Worm (Caenorhabditis elegans) whole organism, L1 larva: ENCODE data around the gene R09H10.6.

Experiments
- C04F5.9 ChIP-seq: sonication (generic microtip); optimal IDR thresholded peaks from 2 replicates; lab custom pipeline; 2016; ENCODE audit warnings: missing genetic modification characterization, missing compliant biosample characterization
- F16B12.6 ChIP-seq: fragments of 150-350 bp; optimal IDR thresholded peaks from 2 replicates; lab custom pipeline; 2014; ENCODE audit warnings: missing biosample characterization, missing genetic modification characterization
- Y116A8C.19 ChIP-seq: sonication (generic microtip); optimal IDR thresholded peaks from 2 replicates; lab custom pipeline; 2016; ENCODE audit warnings: missing compliant biosample characterization, missing genetic modification characterization, borderline replicate concordance
- ama-1 ChIP-seq: fragments of 150-350 bp; optimal IDR thresholded peaks from 2 replicates; lab custom pipeline; 2014
- ceh-88 ChIP-seq: fragments of 200-800 bp; sonication (Bioruptor generic); IDR thresholded peaks from 2 replicates; pipeline ENCODE4 v1.3.6; 2022; ENCODE audit warnings: missing genetic modification characterization, missing compliant biosample characterization
- ces-1 ChIP-seq: fragments of 150-350 bp; optimal IDR thresholded peaks from 2 replicates; lab custom pipeline; 2014; ENCODE audit warnings: missing biosample characterization, missing genetic modification reagents, missing genetic modification characterization
- efl-3 ChIP-seq: fragments of 200-800 bp; sonication (Bioruptor generic); optimal IDR thresholded peaks from 2 replicates; lab custom pipeline; 2018; ENCODE audit warnings: mild to moderate bottlenecking, missing genetic modification characterization, missing compliant biosample characterization
- elt-2 ChIP-seq: sonication (generic microtip); optimal IDR thresholded peaks from 2 replicates; lab custom pipeline; 2016; ENCODE audit warnings: missing genetic modification characterization, mild to moderate bottlenecking, inconsistent platforms, missing compliant biosample characterization, missing genetic modification reagents
- elt-3 ChIP-seq, 6 experiments: fragments of 150-350 bp in 1 of 6; sonication (generic microtip); optimal IDR thresholded peaks; 2 replicates each; lab custom pipeline; 2017 to 2018; ENCODE audit warnings: missing biosample characterization in 6 of 6, missing genetic modification characterization in 6 of 6, inconsistent platforms in 1 of 6
- ets-5 ChIP-seq: fragments of 200-800 bp; sonication (Bioruptor generic); IDR thresholded peaks from 2 replicates; pipeline ENCODE4 v1.3.6; 2022; ENCODE audit warnings: missing genetic modification characterization, missing compliant biosample characterization
- fkh-10 ChIP-seq: sonication (generic microtip); optimal IDR thresholded peaks from 2 replicates; lab custom pipeline; 2017; ENCODE audit warnings: missing biosample characterization, missing genetic modification reagents, missing genetic modification characterization
- fkh-8 ChIP-seq: sonication (generic microtip); optimal IDR thresholded peaks from 2 replicates; lab custom pipeline; 2016; ENCODE audit warnings: mild to moderate bottlenecking, missing genetic modification characterization, missing compliant biosample characterization
- hlh-17 ChIP-seq: fragments of 200-800 bp; sonication (Bioruptor generic); optimal IDR thresholded peaks from 2 replicates; lab custom pipeline; 2018; ENCODE audit warnings: missing genetic modification characterization, mild to moderate bottlenecking, missing compliant biosample characterization, moderate library complexity, borderline replicate concordance
- hpl-2 ChIP-seq: fragments of 150-350 bp; optimal IDR thresholded peaks from 2 replicates; lab custom pipeline; 2014; ENCODE audit warnings: missing biosample characterization, missing genetic modification reagents, missing genetic modification characterization
- irx-1 ChIP-seq: sonication (generic microtip); optimal IDR thresholded peaks from 2 replicates; lab custom pipeline; 2016; ENCODE audit warnings: missing genetic modification characterization, missing compliant biosample characterization
- lin-13 ChIP-seq: fragments of 150-350 bp; optimal IDR thresholded peaks from 2 replicates; lab custom pipeline; 2014; ENCODE audit warnings: missing biosample characterization, missing genetic modification reagents, missing genetic modification characterization
- lin-14 ChIP-seq: fragments of 200-800 bp; sonication (Bioruptor generic); optimal IDR thresholded peaks from 2 replicates; lab custom pipeline; 2018; ENCODE audit warnings: mild to moderate bottlenecking, missing genetic modification characterization, moderate library complexity, missing compliant biosample characterization
- lir-3 ChIP-seq: sonication (generic microtip); optimal IDR thresholded peaks from 2 replicates; lab custom pipeline; 2016; ENCODE audit warnings: mild to moderate bottlenecking, missing genetic modification characterization, moderate library complexity, missing compliant biosample characterization; ENCODE audit not compliant: poor library complexity
- lsy-2 ChIP-seq, 2 experiments: fragments of 150-350 bp; optimal IDR thresholded peaks; 2 replicates each; lab custom pipeline; 2014; ENCODE audit warnings: missing biosample characterization in 2 of 2, missing genetic modification characterization in 2 of 2
- mab-9 ChIP-seq: fragments of 200-800 bp; sonication (Bioruptor generic); IDR thresholded peaks from 2 replicates; pipeline ENCODE4 v1.3.6; 2022; ENCODE audit warnings: missing genetic modification reagents, missing genetic modification characterization, missing compliant biosample characterization
- nhr-11 ChIP-seq: fragments of 150-350 bp; optimal IDR thresholded peaks from 2 replicates; lab custom pipeline; 2014; ENCODE audit warnings: missing biosample characterization, missing genetic modification characterization
- nhr-20 ChIP-seq: sonication (generic microtip); optimal IDR thresholded peaks from 2 replicates; lab custom pipeline; 2016; ENCODE audit warnings: mild to moderate bottlenecking, missing genetic modification characterization, missing compliant biosample characterization
- nhr-237 ChIP-seq: fragments of 150-350 bp; optimal IDR thresholded peaks from 2 replicates; lab custom pipeline; 2014; ENCODE audit warnings: missing biosample characterization, missing genetic modification characterization
- nhr-28 ChIP-seq: fragments of 150-350 bp; optimal IDR thresholded peaks from 2 replicates; lab custom pipeline; 2014; ENCODE audit warnings: missing biosample characterization, missing genetic modification characterization
- nhr-77 ChIP-seq: fragments of 150-350 bp; optimal IDR thresholded peaks from 2 replicates; lab custom pipeline; 2014; ENCODE audit warnings: missing biosample characterization, missing genetic modification characterization
- nhr-85 ChIP-seq: sonication (generic microtip); peaks from one replicate; lab custom pipeline; 2016; ENCODE audit warnings: missing genetic modification characterization, inconsistent platforms, missing compliant biosample characterization
- pag-3 ChIP-seq: sonication (generic microtip); optimal IDR thresholded peaks from 2 replicates; lab custom pipeline; 2017; ENCODE audit warnings: missing genetic modification characterization, mild to moderate bottlenecking, missing compliant biosample characterization, antibody characterized with exemption, borderline replicate concordance; ENCODE audit not compliant: insufficient read depth
- pax-3 ChIP-seq: fragments of 200-800 bp; sonication (Bioruptor generic); optimal IDR thresholded peaks from 2 replicates; lab custom pipeline; 2018; ENCODE audit warnings: mild to moderate bottlenecking, missing genetic modification characterization, moderate library complexity, missing compliant biosample characterization
- pqm-1 ChIP-seq: sonication (generic microtip); optimal IDR thresholded peaks from 3 replicates; lab custom pipeline; 2017; ENCODE audit warnings: missing biosample characterization, missing genetic modification characterization
- sptf-1 ChIP-seq: fragments of 150-350 bp; optimal IDR thresholded peaks from 2 replicates; lab custom pipeline; 2014; ENCODE audit warnings: missing biosample characterization, missing genetic modification characterization
- unc-62 ChIP-seq: fragments of 150-350 bp; optimal IDR thresholded peaks from 2 replicates; lab custom pipeline; 2014; ENCODE audit warnings: missing biosample characterization, missing genetic modification reagents, missing genetic modification characterization
- xbp-1 ChIP-seq: sonication (generic microtip); optimal IDR thresholded peaks from 2 replicates; lab custom pipeline; 2016; ENCODE audit warnings: missing genetic modification characterization, missing compliant biosample characterization
- ztf-11 ChIP-seq, 2 experiments: sonication (generic microtip); optimal IDR thresholded peaks; 2 replicates each; lab custom pipeline; 2016 to 2017; ENCODE audit warnings: missing genetic modification characterization in 2 of 2, missing biosample characterization in 1 of 2, missing compliant biosample characterization in 1 of 2
- ztf-4 ChIP-seq: fragments of 150-350 bp; optimal IDR thresholded peaks from 2 replicates; lab custom pipeline; 2014; ENCODE audit warnings: missing biosample characterization, missing genetic modification characterization

Gene R09H10.6

ce11 chrIV:10608275-10608674 lies at the start of gene R09H10.6:
Gene R09H10.6 (plus strand): TSS chrIV:10608575.
- TF ChIP-seq nhr-85 (no peak), lir-3 (tag; lab: Kevin White, UChicago) (no peak), nhr-237 (tag; lab: Kevin White, UChicago) (no peak), lin-13 (GFP tag; lab: Kevin White, UChicago) (no peak), fkh-8 (tag; lab: Kevin White, UChicago) (no peak), pqm-1 (tag; lab: Kevin White, UChicago) (no peak), ceh-88 (GFP tag; lab: Robert Waterston, UW) (no peak), nhr-28 (tag; lab: Kevin White, UChicago) (no peak)

- no peak for TF ChIP-seq lsy-2 (tag; optimal IDR thresholded peaks at IDR 0.05; lab: Kevin White, UChicago)
- TF ChIP-seq ama-1 (lab: Kevin White, UChicago) = no peak
- TF ChIP-seq hpl-2 (GFP tag; lab: Kevin White, UChicago) = no peak
- TF ChIP-seq nhr-11 (tag; lab: Kevin White, UChicago) = no peak
Measured at ce11 chrIV:10561605-10562004, 46.8 kb upstream of the R09H10.6 start, which contains the start of gene him-8. Gene him-8 (plus strand): TSS chrIV:10561905.

- TF ChIP-seq ets-5 (GFP tag; lab: Robert Waterston, UW) (no peak), hlh-17 (GFP tag; lab: Kevin White, UChicago) (no peak), Y116A8C.19 (tag; lab: Kevin White, UChicago) (no peak), F16B12.6 (tag; lab: Kevin White, UChicago) (no peak), nhr-28 (tag; lab: Kevin White, UChicago) (no peak), elt-3 (tag; optimal IDR thresholded peaks at IDR 0.05; lab: Kevin White, UChicago) (no peak), lin-14 (no peak), xbp-1 (tag; lab: Kevin White, UChicago) (no peak), ztf-11 (tag; optimal IDR thresholded peaks at IDR 0.05; lab: Kevin White, UChicago) (no peak), pax-3 (tag; lab: Kevin White, UChicago) (no peak), sptf-1 (tag; lab: Kevin White, UChicago) (no peak), pag-3 (tag; lab: Kevin White, UChicago) (no peak), nhr-77 (tag; lab: Kevin White, UChicago) (no peak), nhr-20 (tag; lab: Kevin White, UChicago) (no peak), C04F5.9 (no peak), mab-9 (GFP tag; lab: Robert Waterston, UW) (no peak), elt-2 (tag; lab: Kevin White, UChicago) (no peak), fkh-10 (GFP tag; lab: Kevin White, UChicago) (no peak)
Measured at ce11 chrIV:10564613-10565012, 43.8 kb upstream of the R09H10.6 start.

- TF ChIP-seq C04F5.9 = no peak
- TF ChIP-seq nhr-20 (tag; lab: Kevin White, UChicago) = no peak
- no peak for TF ChIP-seq unc-62
- TF ChIP-seq ztf-11 (tag; optimal IDR thresholded peaks at IDR 0.05; lab: Kevin White, UChicago) = no peak
- TF ChIP-seq irx-1 = no peak
- peak; percentile 45 for TF ChIP-seq lin-14
- peak; percentile 28 for TF ChIP-seq ces-1
- TF ChIP-seq fkh-10 (GFP tag; lab: Kevin White, UChicago) = peak; percentile 83
- TF ChIP-seq ztf-4 (tag; lab: Kevin White, UChicago) = no peak
- no peak for TF ChIP-seq pax-3 (tag; lab: Kevin White, UChicago)
- no peak for TF ChIP-seq lir-3 (tag; lab: Kevin White, UChicago)
- no peak for TF ChIP-seq nhr-11 (tag; lab: Kevin White, UChicago)
- no peak for TF ChIP-seq ama-1 (lab: Kevin White, UChicago)
- TF ChIP-seq F16B12.6 (tag; lab: Kevin White, UChicago) = no peak
- TF ChIP-seq efl-3 = no peak
- no peak for TF ChIP-seq fkh-8 (tag; lab: Kevin White, UChicago)
Measured at ce11 chrIV:10565282-10565681, 43.1 kb upstream of the R09H10.6 start.
